Worm (Caenorhabditis elegans) whole organism, mixed stage, embryonic: ENCODE measurements around the gene abt-1.

Source experiments
- M03D4.4 ChIP-seq: sonication (generic microtip); optimal IDR thresholded peaks from 2 replicates; lab custom pipeline; 2017; ENCODE audit warnings: mild to moderate bottlenecking, missing genetic modification characterization, missing compliant biosample characterization
- bed-3 ChIP-seq: fragments of 200-800 bp; sonication (Bioruptor generic); optimal IDR thresholded peaks from 3 replicates; lab custom pipeline; 2018; ENCODE audit warnings: mild to moderate bottlenecking, missing genetic modification characterization, moderate library complexity, missing compliant biosample characterization
- blmp-1 ChIP-seq: fragments of 150-350 bp; optimal IDR thresholded peaks from 2 replicates; lab custom pipeline; 2014; ENCODE audit warnings: missing biosample characterization, missing genetic modification characterization
- ceh-39 ChIP-seq: fragments of 150-350 bp; optimal IDR thresholded peaks from 2 replicates; lab custom pipeline; 2014; ENCODE audit warnings: missing biosample characterization, missing genetic modification characterization
- ceh-43 ChIP-seq: fragments of 200-800 bp; sonication (Bioruptor generic); optimal IDR thresholded peaks from 2 replicates; lab custom pipeline; 2018; ENCODE audit warnings: mild to moderate bottlenecking, missing genetic modification characterization, moderate library complexity, missing compliant biosample characterization
- ceh-83 ChIP-seq: fragments of 200-800 bp; sonication (Bioruptor generic); optimal IDR thresholded peaks from 2 replicates; lab custom pipeline; 2018; ENCODE audit warnings: mild to moderate bottlenecking, missing genetic modification characterization, missing compliant biosample characterization
- ces-1 ChIP-seq: fragments of 150-350 bp; optimal IDR thresholded peaks from 2 replicates; lab custom pipeline; 2014; ENCODE audit warnings: missing biosample characterization, missing genetic modification reagents, missing genetic modification characterization
- cnd-1 ChIP-seq: fragments of 200-800 bp; sonication (Bioruptor generic); optimal IDR thresholded peaks from 2 replicates; lab custom pipeline; 2018; ENCODE audit warnings: mild to moderate bottlenecking, missing genetic modification characterization, missing compliant biosample characterization
- drap-1 ChIP-seq: fragments of 200-800 bp; sonication (Bioruptor generic); optimal IDR thresholded peaks from 3 replicates; lab custom pipeline; 2018; ENCODE audit warnings: mild to moderate bottlenecking, missing genetic modification characterization, missing compliant biosample characterization
- elt-1 ChIP-seq: sonication (generic microtip); optimal IDR thresholded peaks from 2 replicates; lab custom pipeline; 2017; ENCODE audit warnings: missing genetic modification characterization, mild to moderate bottlenecking, missing compliant biosample characterization, antibody characterized with exemption, moderate library complexity, borderline replicate concordance; ENCODE audit not compliant: insufficient read depth
- elt-3 ChIP-seq: fragments of 150-350 bp; optimal IDR thresholded peaks from 2 replicates; lab custom pipeline; 2014; ENCODE audit warnings: missing biosample characterization, missing genetic modification characterization
- flh-1 ChIP-seq: fragments of 200-800 bp; sonication (Bioruptor generic); optimal IDR thresholded peaks from 2 replicates; lab custom pipeline; 2018; ENCODE audit warnings: mild to moderate bottlenecking, missing genetic modification characterization, moderate library complexity, missing compliant biosample characterization
- ham-2 ChIP-seq: fragments of 200-800 bp; sonication (Bioruptor generic); optimal IDR thresholded peaks from 2 replicates; lab custom pipeline; 2018; ENCODE audit warnings: mild to moderate bottlenecking, missing genetic modification characterization, missing compliant biosample characterization
- hlh-1 ChIP-seq: fragments of 150-350 bp; optimal IDR thresholded peaks from 2 replicates; lab custom pipeline; 2014; ENCODE audit warnings: missing biosample characterization, missing genetic modification reagents, missing genetic modification characterization
- lin-13 ChIP-seq: fragments of 150-350 bp; optimal IDR thresholded peaks from 2 replicates; lab custom pipeline; 2014; ENCODE audit warnings: missing biosample characterization, missing genetic modification characterization
- lin-32 ChIP-seq: fragments of 200-800 bp; sonication (Bioruptor generic); optimal IDR thresholded peaks from 2 replicates; lab custom pipeline; 2018; ENCODE audit warnings: mild to moderate bottlenecking, missing genetic modification characterization, missing compliant biosample characterization
- lsy-2 ChIP-seq: fragments of 150-350 bp; optimal IDR thresholded peaks from 2 replicates; lab custom pipeline; 2014; ENCODE audit warnings: missing biosample characterization, missing genetic modification characterization
- mab-5 ChIP-seq: fragments of 150-350 bp; optimal IDR thresholded peaks from 2 replicates; lab custom pipeline; 2014; ENCODE audit warnings: missing biosample characterization, missing genetic modification characterization
- mep-1 ChIP-seq: fragments of 150-350 bp; optimal IDR thresholded peaks from 2 replicates; lab custom pipeline; 2017; ENCODE audit warnings: missing biosample characterization, missing genetic modification reagents, missing genetic modification characterization, inconsistent platforms
- mls-2 ChIP-seq: sonication (generic microtip); optimal IDR thresholded peaks from 2 replicates; lab custom pipeline; 2016; ENCODE audit warnings: mild to moderate bottlenecking, missing genetic modification characterization, moderate library complexity, missing compliant biosample characterization
- nhr-12 ChIP-seq: fragments of 150-350 bp; optimal IDR thresholded peaks from 2 replicates; lab custom pipeline; 2014; ENCODE audit warnings: missing biosample characterization, missing genetic modification characterization
- nhr-2 ChIP-seq: fragments of 150-350 bp; optimal IDR thresholded peaks from 2 replicates; lab custom pipeline; 2014; ENCODE audit warnings: missing biosample characterization, missing genetic modification characterization
- nhr-237 ChIP-seq: fragments of 150-350 bp; optimal IDR thresholded peaks from 2 replicates; lab custom pipeline; 2014; ENCODE audit warnings: missing biosample characterization, missing genetic modification characterization
- nhr-28 ChIP-seq: fragments of 150-350 bp; optimal IDR thresholded peaks from 2 replicates; lab custom pipeline; 2014; ENCODE audit warnings: missing biosample characterization, missing genetic modification characterization
- nhr-76 ChIP-seq: sonication (generic microtip); optimal IDR thresholded peaks from 2 replicates; lab custom pipeline; 2017; ENCODE audit warnings: missing biosample characterization, missing genetic modification characterization
- pha-4 ChIP-seq: fragments of 150-350 bp; optimal IDR thresholded peaks from 2 replicates; lab custom pipeline; 2018; ENCODE audit warnings: missing biosample characterization, missing genetic modification reagents, missing genetic modification characterization
- sem-2 ChIP-seq: fragments of 200-800 bp; sonication (Bioruptor generic); optimal IDR thresholded peaks from 2 replicates; lab custom pipeline; 2018; ENCODE audit warnings: mild to moderate bottlenecking, missing genetic modification characterization, missing compliant biosample characterization
- snpc-4 ChIP-seq: fragments of 150-350 bp; optimal IDR thresholded peaks from 2 replicates; lab custom pipeline; 2014; ENCODE audit warnings: missing biosample characterization, missing genetic modification characterization
- sptf-1 ChIP-seq: sonication (generic microtip); optimal IDR thresholded peaks from 2 replicates; lab custom pipeline; 2017; ENCODE audit warnings: mild to moderate bottlenecking, missing genetic modification characterization, moderate library complexity, missing compliant biosample characterization
- tbx-8 ChIP-seq: fragments of 200-800 bp; sonication (Bioruptor generic); optimal IDR thresholded peaks from 2 replicates; lab custom pipeline; 2018; ENCODE audit warnings: mild to moderate bottlenecking, missing genetic modification characterization, moderate library complexity, missing compliant biosample characterization
- unc-120 ChIP-seq: sonication (generic microtip); optimal IDR thresholded peaks from 2 replicates; lab custom pipeline; 2017; ENCODE audit warnings: missing genetic modification characterization, missing compliant biosample characterization; ENCODE audit not compliant: poor library complexity, severe bottlenecking
- unc-39 ChIP-seq: fragments of 150-350 bp; optimal IDR thresholded peaks from 2 replicates; lab custom pipeline; 2014; ENCODE audit warnings: missing biosample characterization, missing genetic modification characterization
- unc-62 ChIP-seq: fragments of 150-350 bp; optimal IDR thresholded peaks from 2 replicates; lab custom pipeline; 2014; ENCODE audit warnings: missing biosample characterization, missing genetic modification reagents, missing genetic modification characterization
- zip-8 ChIP-seq: fragments of 150-350 bp; optimal IDR thresholded peaks from 2 replicates; lab custom pipeline; 2014; ENCODE audit warnings: missing biosample characterization, missing genetic modification characterization
- ztf-11 ChIP-seq: fragments of 150-350 bp; optimal IDR thresholded peaks from 2 replicates; lab custom pipeline; 2014; ENCODE audit warnings: missing biosample characterization, missing genetic modification characterization

Gene abt-1

ce11 chrIV:10174932-10175732 is 39.6 kb downstream of the abt-1 start:
- TF ChIP-seq nhr-28 = no peak
- TF ChIP-seq pha-4 (tag; lab: Kevin White, UChicago) = peak; percentile 13
- TF ChIP-seq sptf-1 = peak; percentile 14
- no peak for TF ChIP-seq elt-3 (tag; lab: Kevin White, UChicago)
- peak; percentile 20 for TF ChIP-seq cnd-1
- TF ChIP-seq mep-1 (tag; lab: Kevin White, UChicago) = no peak
- no peak for TF ChIP-seq hlh-1 (tag; lab: Kevin White, UChicago)
- no peak for TF ChIP-seq unc-62 (GFP tag; lab: Kevin White, UChicago)
- TF ChIP-seq lin-13 (tag; lab: Kevin White, UChicago) = no peak
- TF ChIP-seq mls-2 (tag; lab: Kevin White, UChicago) = peak; percentile 51
- TF ChIP-seq flh-1 = no peak
- TF ChIP-seq unc-39 (tag; lab: Kevin White, UChicago) = no peak
- no peak for TF ChIP-seq ceh-43 (GFP tag; lab: Kevin White, UChicago)
- TF ChIP-seq ztf-11 (tag; lab: Kevin White, UChicago) = no peak
- peak; percentile 63 for TF ChIP-seq drap-1 (GFP tag; lab: Kevin White, UChicago)
- TF ChIP-seq nhr-76 = no peak
- TF ChIP-seq elt-1 = no peak
- TF ChIP-seq bed-3 = no peak
- peak; percentile 9 for TF ChIP-seq unc-120 (tag; lab: Kevin White, UChicago)
- TF ChIP-seq mab-5 = no peak
- no peak for TF ChIP-seq zip-8 (tag; lab: Kevin White, UChicago)
- TF ChIP-seq blmp-1 = no peak
- no peak for TF ChIP-seq ceh-39
- no peak for TF ChIP-seq lin-32 (GFP tag; lab: Kevin White, UChicago)
- TF ChIP-seq sem-2 (GFP tag; lab: Kevin White, UChicago) = no peak
- TF ChIP-seq nhr-2 (tag; lab: Kevin White, UChicago) = no peak
- peak; percentile 60 for TF ChIP-seq M03D4.4 (tag; lab: Kevin White, UChicago)
- no peak for TF ChIP-seq ces-1 (GFP tag; lab: Kevin White, UChicago)
- TF ChIP-seq nhr-12 (tag; lab: Kevin White, UChicago) = no peak
- no peak for TF ChIP-seq nhr-237 (tag; lab: Kevin White, UChicago)
- no peak for TF ChIP-seq ceh-83 (GFP tag; lab: Kevin White, UChicago)
- no peak for TF ChIP-seq tbx-8 (GFP tag; lab: Kevin White, UChicago)
- no peak for TF ChIP-seq lsy-2 (tag; lab: Kevin White, UChicago)
- no peak for TF ChIP-seq snpc-4 (tag; lab: Kevin White, UChicago)
- TF ChIP-seq ham-2 (GFP tag; lab: Kevin White, UChicago) = peak; percentile 22
- TF ChIP-seq, all 35 proteins: peak for 8

- TF ChIP-seq ham-2 (GFP tag; lab: Kevin White, UChicago) = no peak
- peak; percentile 59 for TF ChIP-seq ces-1 (GFP tag; lab: Kevin White, UChicago)
- TF ChIP-seq unc-120 (tag; lab: Kevin White, UChicago) = no peak
- no peak for TF ChIP-seq blmp-1
- no peak for TF ChIP-seq lin-13 (tag; lab: Kevin White, UChicago)
- TF ChIP-seq elt-3 (tag; lab: Kevin White, UChicago) = no peak
- TF ChIP-seq mab-5 = no peak
- no peak for TF ChIP-seq mls-2 (tag; lab: Kevin White, UChicago)
Observed at ce11 chrIV:10174328-10174727, 40.4 kb downstream of the abt-1 start, which contains the start of gene pxf-1. pxf-1 (minus strand) TSS chrIV:10174341.

ce11 chrIV:10170808-10171207 is 43.9 kb downstream of the abt-1 start:
- TF ChIP-seq ces-1 (GFP tag; lab: Kevin White, UChicago) (peak; percentile 99), drap-1 (GFP tag; lab: Kevin White, UChicago) (no peak)
- TF ChIP-seq, all 35 proteins: peak for 1
